Worm (Caenorhabditis elegans): ENCODE results near the gene C01G6.3.
A peak's percentile ranks its signal among the peaks of the same experiment; 100 is the strongest.

The C01G6.3 gene

ce11 chrII:9264689-9265278 lies 4.9 kb upstream of the C01G6.3 start (continued):
- TF ChIP-seq arid-1 (GFP tag; conservative IDR thresholded peaks at IDR 0.05) (no peak), nhr-102 (tag; optimal IDR thresholded peaks at IDR 0.05) (no peak), cey-2 (tag; optimal IDR thresholded peaks at IDR 0.05; ENCODE audit: borderline replicate concordance, insufficient read depth) (no peak), mdl-1 (tag; optimal IDR thresholded peaks at IDR 0.05) (peak in 1 of 2 experiments; percentile 15), lsy-2 (tag; optimal IDR thresholded peaks at IDR 0.05) (peak in 1 of 2 experiments; percentile 41), hlh-11 (tag; optimal IDR thresholded peaks at IDR 0.05) (peak; percentile 2), lin-39 (tag; optimal IDR thresholded peaks at IDR 0.05) (no peak), daf-8 (GFP tag; IDR thresholded peaks at IDR 0.05) (no peak), ces-1 (GFP tag; optimal IDR thresholded peaks at IDR 0.05) (no peak), hlh-30 (tag; optimal IDR thresholded peaks at IDR 0.05; ENCODE audit: insufficient read depth) (peak; percentile 1), fkh-10 (GFP tag; optimal IDR thresholded peaks at IDR 0.05) (no peak), pha-4 (GFP tag; IDR thresholded peaks at IDR 0.05) (no peak), pha-4 (tag; optimal IDR thresholded peaks at IDR 0.05) (no peak), zfp-3 (GFP tag; conservative IDR thresholded peaks at IDR 0.05) (no peak), F37D6.2 (tag; optimal IDR thresholded peaks at IDR 0.05) (no peak), nhr-111 (GFP tag; optimal IDR thresholded peaks at IDR 0.05) (no peak), ztf-11 (tag; optimal IDR thresholded peaks at IDR 0.05) (no peak), egl-43 (GFP tag; IDR thresholded peaks at IDR 0.05) (peak; percentile 52; the same call in 1 of the 2 replicates), nhr-10 (tag; optimal IDR thresholded peaks at IDR 0.05) (no peak), madf-5 (GFP tag; IDR thresholded peaks at IDR 0.05) (no peak), set-16 (GFP tag; IDR thresholded peaks at IDR 0.05) (no peak), F49E8.2 (tag; optimal IDR thresholded peaks at IDR 0.05; ENCODE audit: borderline replicate concordance) (no peak), Y48G9A.11 (GFP tag; IDR thresholded peaks at IDR 0.05) (no peak), nhr-41 (GFP tag; IDR thresholded peaks at IDR 0.05) (no peak), ZK546.5 (tag; optimal IDR thresholded peaks at IDR 0.05) (no peak), nhr-11 (tag; optimal IDR thresholded peaks at IDR 0.05) (peak; percentile 46), ceh-20 (GFP tag; IDR thresholded peaks at IDR 0.05) (no peak), nhr-48 (tag; optimal IDR thresholded peaks at IDR 0.05) (no peak), snpc-4 (tag; optimal IDR thresholded peaks at IDR 0.05) (no peak), ZK337.2 (GFP tag; IDR thresholded peaks at IDR 0.05) (no peak)

ce11 chrII:9265705-9266104 lies 4.0 kb upstream of the C01G6.3 start:
- TF ChIP-seq aha-1 (tag) (peak; percentile 64), lin-29 (GFP tag; IDR thresholded peaks at IDR 0.05) (no peak)

DNA sequence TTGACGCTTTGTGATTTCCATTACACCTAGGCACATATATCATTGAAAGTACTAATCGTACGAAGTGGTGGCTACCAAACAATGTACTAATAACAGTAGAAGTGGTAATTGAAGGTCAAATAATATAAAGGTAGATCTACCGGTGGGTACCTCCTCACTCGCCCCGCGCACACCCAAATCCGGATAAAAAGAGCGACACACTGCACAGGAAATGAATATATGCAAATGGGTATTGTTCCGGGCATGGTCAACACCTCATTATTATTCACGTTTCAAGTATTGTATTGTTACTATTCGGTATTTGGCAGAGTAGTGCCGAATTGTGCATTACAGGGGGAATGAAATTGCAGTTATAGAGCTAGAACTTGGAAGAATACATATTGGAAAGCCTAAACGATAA lies 3.4 kb upstream of the C01G6.3 start:
- no peak for TF ChIP-seq saeg-2 (GFP tag; IDR thresholded peaks at IDR 0.05)
- no peak for TF ChIP-seq Y105C5A.15 (GFP tag; IDR thresholded peaks at IDR 0.05)
- TF ChIP-seq rbr-2 (tag; optimal IDR thresholded peaks at IDR 0.05): no peak
- no peak for TF ChIP-seq ctbp-1 (GFP tag; IDR thresholded peaks at IDR 0.05)
- TF ChIP-seq nhr-25 (tag; optimal IDR thresholded peaks at IDR 0.05; ENCODE audit: borderline replicate concordance, insufficient read depth): no peak
- TF ChIP-seq spr-1 (tag; optimal IDR thresholded peaks at IDR 0.05): no peak
- TF ChIP-seq zip-2 (tag; optimal IDR thresholded peaks at IDR 0.05): no peak
- TF ChIP-seq lin-39 (tag; optimal IDR thresholded peaks at IDR 0.05): no peak
- TF ChIP-seq pha-4 (GFP tag; IDR thresholded peaks at IDR 0.05): no peak
- no peak for TF ChIP-seq pha-4 (tag; optimal IDR thresholded peaks at IDR 0.05)
- no peak for TF ChIP-seq set-16 (GFP tag; IDR thresholded peaks at IDR 0.05)
- no peak for TF ChIP-seq unc-130 (GFP tag; optimal IDR thresholded peaks at IDR 0.05)
- no peak for TF ChIP-seq hmg-1.1 (GFP tag; IDR thresholded peaks at IDR 0.05)
- no peak for TF ChIP-seq nhr-28 (tag; optimal IDR thresholded peaks at IDR 0.05)
- no peak for TF ChIP-seq mes-2 (tag; optimal IDR thresholded peaks at IDR 0.05; ENCODE audit: poor library complexity, severe bottlenecking)
